Fruit fly (Drosophila melanogaster) whole organism, embryonic: ENCODE measurements around the gene CG14695.

Experiments
- Adf1 ChIP-seq: fragments of 200-800 bp; sonication (Bioruptor generic); IDR thresholded peaks from 2 replicates; pipeline ENCODE4 v1.3.6; 2022; ENCODE audit warnings: missing biosample characterization, missing genetic modification characterization
- Aef1 ChIP-seq: fragments of 200-800 bp; sonication (Bioruptor generic); IDR thresholded peaks from 3 replicates; pipeline ENCODE4 v1.3.6; 2022; ENCODE audit warnings: missing biosample characterization, missing genetic modification characterization
- Atf3 ChIP-seq: fragments of 200-800 bp; sonication (Bioruptor generic); optimal IDR thresholded peaks from 3 replicates; lab custom pipeline; 2016; ENCODE audit warnings: missing biosample characterization, missing genetic modification characterization
- BEAF-32 ChIP-seq: fragments of 200-800 bp; sonication (Bioruptor generic); optimal IDR thresholded peaks from 3 replicates; lab custom pipeline; 2017; ENCODE audit warnings: missing biosample characterization, missing genetic modification characterization, mild to moderate bottlenecking, moderate library complexity, missing genetic modification reagents
- CG10267 ChIP-seq: fragments of 200-800 bp; sonication (Bioruptor generic); optimal IDR thresholded peaks from 2 replicates; lab custom pipeline; 2018; ENCODE audit warnings: missing biosample characterization, mild to moderate bottlenecking, missing genetic modification characterization, moderate library complexity
- CG11723 ChIP-seq: fragments of 200-800 bp; sonication (Bioruptor generic); optimal IDR thresholded peaks from 2 replicates; lab custom pipeline; 2017; ENCODE audit warnings: missing biosample characterization, mild to moderate bottlenecking, missing genetic modification characterization
- CG12104 ChIP-seq: fragments of 200-800 bp; sonication (Bioruptor generic); optimal IDR thresholded peaks from 3 replicates; lab custom pipeline; 2016; ENCODE audit warnings: missing biosample characterization, missing genetic modification characterization
- CG13296 ChIP-seq: fragments of 200-800 bp; sonication (Bioruptor generic); optimal IDR thresholded peaks from 3 replicates; lab custom pipeline; 2018; ENCODE audit warnings: missing biosample characterization, mild to moderate bottlenecking, missing genetic modification characterization
- CG13624 ChIP-seq: fragments of 200-800 bp; sonication (Bioruptor generic); optimal IDR thresholded peaks from 2 replicates; lab custom pipeline; 2016; ENCODE audit warnings: missing biosample characterization, missing genetic modification characterization
- CG15601 ChIP-seq: fragments of 200-800 bp; sonication (Bioruptor generic); optimal IDR thresholded peaks from 3 replicates; lab custom pipeline; 2019; ENCODE audit warnings: missing biosample characterization, mild to moderate bottlenecking, missing genetic modification characterization, moderate library complexity
- CG17802 ChIP-seq: fragments of 200-800 bp; sonication (Bioruptor generic); optimal IDR thresholded peaks from 2 replicates; lab custom pipeline; 2018; ENCODE audit warnings: missing biosample characterization, mild to moderate bottlenecking, missing genetic modification characterization, moderate library complexity
- CG17829 ChIP-seq: fragments of 200-800 bp; optimal IDR thresholded peaks from 2 replicates; lab custom pipeline; 2019; ENCODE audit warnings: missing biosample characterization, mild to moderate bottlenecking, missing genetic modification characterization, moderate library complexity
- CG2678 ChIP-seq: fragments of 200-800 bp; sonication (Bioruptor generic); optimal IDR thresholded peaks from 3 replicates; lab custom pipeline; 2019; ENCODE audit warnings: missing biosample characterization, mild to moderate bottlenecking, missing genetic modification characterization, moderate library complexity
- CG3847 ChIP-seq: fragments of 200-800 bp; sonication (Bioruptor generic); IDR thresholded peaks from 2 replicates; pipeline ENCODE4 v1.3.6; 2022; ENCODE audit warnings: missing biosample characterization, missing genetic modification characterization
- CG42726 ChIP-seq: fragments of 200-800 bp; sonication (Bioruptor generic); IDR thresholded peaks from 2 replicates; pipeline ENCODE4 v1.3.6; 2022; ENCODE audit warnings: missing biosample characterization, missing genetic modification characterization; ENCODE audit not compliant: partially characterized antibody
- CG4404 ChIP-seq: fragments of 200-800 bp; sonication (Bioruptor generic); IDR thresholded peaks from 2 replicates; pipeline ENCODE4 v1.3.6; 2022; ENCODE audit warnings: missing biosample characterization, missing genetic modification characterization
- CG5953 ChIP-seq: fragments of 200-800 bp; sonication (Bioruptor generic); IDR thresholded peaks from 2 replicates; pipeline ENCODE4 v1.3.6; 2022; ENCODE audit warnings: missing biosample characterization, missing genetic modification characterization
- CG6254 ChIP-seq: fragments of 200-800 bp; sonication (Bioruptor generic); optimal IDR thresholded peaks from 3 replicates; lab custom pipeline; 2017; ENCODE audit warnings: mild to moderate bottlenecking, missing biosample characterization, missing genetic modification reagents, missing genetic modification characterization
- CHES-1-like ChIP-seq: fragments of 200-800 bp; sonication (Bioruptor generic); optimal IDR thresholded peaks from 2 replicates; lab custom pipeline; 2016; ENCODE audit warnings: missing biosample characterization, missing genetic modification characterization
- CrebB ChIP-seq: fragments of 200-800 bp; sonication (Bioruptor generic); optimal IDR thresholded peaks from 3 replicates; lab custom pipeline; 2018; ENCODE audit warnings: missing biosample characterization, mild to moderate bottlenecking, missing genetic modification characterization
- Doc2 ChIP-seq: fragments of 200-800 bp; sonication (Bioruptor generic); IDR thresholded peaks from 2 replicates; pipeline ENCODE4 v1.3.6; 2022; ENCODE audit warnings: missing biosample characterization, missing genetic modification characterization
- MTF-1 ChIP-seq: fragments of 200-800 bp; sonication (Bioruptor generic); optimal IDR thresholded peaks from 2 replicates; lab custom pipeline; 2018; ENCODE audit warnings: missing biosample characterization, mild to moderate bottlenecking, missing genetic modification characterization, borderline replicate concordance
- Meics ChIP-seq: fragments of 200-800 bp; sonication (Bioruptor generic); optimal IDR thresholded peaks from 2 replicates; lab custom pipeline; 2017; ENCODE audit warnings: missing biosample characterization, mild to moderate bottlenecking, missing genetic modification characterization
- Neu2 ChIP-seq: fragments of 200-800 bp; sonication (Bioruptor generic); optimal IDR thresholded peaks from 3 replicates; lab custom pipeline; 2016; ENCODE audit warnings: missing biosample characterization, missing genetic modification characterization, borderline replicate concordance
- Pdp1 ChIP-seq, 2 experiments: fragments of 200-800 bp; sonication (Bioruptor generic); optimal IDR thresholded peaks; 3 replicates each; lab custom pipeline; 2016; ENCODE audit warnings: missing biosample characterization in 2 of 2, missing genetic modification characterization in 2 of 2, mild to moderate bottlenecking in 1 of 2, moderate library complexity in 1 of 2
- Poxn ChIP-seq: fragments of 200-800 bp; sonication (Bioruptor generic); IDR thresholded peaks from 2 replicates; pipeline ENCODE4 v1.3.6; 2022; ENCODE audit warnings: missing biosample characterization, missing genetic modification characterization
- Side ChIP-seq: fragments of 200-800 bp; sonication (Bioruptor generic); optimal IDR thresholded peaks from 2 replicates; lab custom pipeline; 2016; ENCODE audit warnings: missing biosample characterization, missing genetic modification characterization
- Six4 ChIP-seq: fragments of 200-800 bp; sonication (Bioruptor generic); optimal IDR thresholded peaks from 2 replicates; lab custom pipeline; 2016; ENCODE audit warnings: missing biosample characterization, missing genetic modification characterization
- Stat92E ChIP-seq, 3 experiments: fragments of >200 bp in 2 of 3; fragments of 200-800 bp in 1 of 3; sonication (Bioruptor generic) in 1 of 3; optimal IDR thresholded peaks; 2 replicates each; lab custom pipeline; 2017 to 2019; ENCODE audit warnings: missing biosample characterization in 3 of 3, missing genetic modification characterization in 3 of 3, mild to moderate bottlenecking in 1 of 3, moderate library complexity in 1 of 3
- bbx ChIP-seq: fragments of 200-800 bp; sonication (Bioruptor generic); IDR thresholded peaks from 2 replicates; pipeline ENCODE4 v1.3.6; 2022; ENCODE audit warnings: missing biosample characterization, missing genetic modification characterization; ENCODE audit not compliant: partially characterized antibody
- en ChIP-seq: fragments of 200-800 bp; sonication (Bioruptor generic); optimal IDR thresholded peaks from 2 replicates; lab custom pipeline; 2016; ENCODE audit warnings: missing biosample characterization, missing genetic modification characterization
- fd102C ChIP-seq: fragments of 200-800 bp; sonication (Bioruptor generic); optimal IDR thresholded peaks from 2 replicates; lab custom pipeline; 2018; ENCODE audit warnings: missing biosample characterization, mild to moderate bottlenecking, missing genetic modification characterization, moderate library complexity
- fd3F ChIP-seq: fragments of 200-800 bp; sonication (Bioruptor generic); optimal IDR thresholded peaks from 2 replicates; lab custom pipeline; 2018; ENCODE audit warnings: missing biosample characterization, mild to moderate bottlenecking, missing genetic modification characterization, moderate library complexity
- fu2 ChIP-seq: fragments of 200-800 bp; sonication (Bioruptor generic); optimal IDR thresholded peaks from 2 replicates; lab custom pipeline; 2016; ENCODE audit warnings: missing biosample characterization, missing genetic modification characterization
- grn ChIP-seq: fragments of 200-800 bp; sonication (Bioruptor generic); optimal IDR thresholded peaks from 3 replicates; lab custom pipeline; 2017; ENCODE audit warnings: missing biosample characterization, missing genetic modification characterization
- gt ChIP-seq: fragments of 200-800 bp; sonication (Bioruptor generic); IDR thresholded peaks from 2 replicates; pipeline ENCODE4 v1.3.6; 2022; ENCODE audit warnings: missing biosample characterization, missing genetic modification characterization
- ken ChIP-seq: fragments of 200-800 bp; sonication (Bioruptor generic); IDR thresholded peaks from 3 replicates; pipeline ENCODE4 v1.3.6; 2022; ENCODE audit warnings: missing biosample characterization, missing genetic modification characterization
- lab ChIP-seq: fragments of 200-800 bp; sonication (Bioruptor generic); optimal IDR thresholded peaks from 3 replicates; lab custom pipeline; 2017; ENCODE audit warnings: missing biosample characterization, missing genetic modification characterization, mild to moderate bottlenecking, moderate library complexity, missing genetic modification reagents
- mam ChIP-seq: fragments of 200-800 bp; sonication (Bioruptor generic); optimal IDR thresholded peaks from 3 replicates; lab custom pipeline; 2016; ENCODE audit warnings: missing biosample characterization, missing genetic modification characterization
- nmo ChIP-seq: fragments of 200-800 bp; sonication (Bioruptor generic); optimal IDR thresholded peaks from 2 replicates; lab custom pipeline; 2018; ENCODE audit warnings: missing biosample characterization, mild to moderate bottlenecking, missing genetic modification characterization, moderate library complexity
- otp ChIP-seq: fragments of 200-800 bp; sonication (Bioruptor generic); IDR thresholded peaks from 3 replicates; pipeline ENCODE4, ENCODE4 v1.3.6; 2022; ENCODE audit warnings: missing biosample characterization, missing genetic modification characterization
- peb ChIP-seq: fragments of 200-800 bp; sonication (Bioruptor generic); IDR thresholded peaks from 2 replicates; pipeline ENCODE4 v1.3.6; 2022; ENCODE audit warnings: missing biosample characterization, missing genetic modification characterization
- pfk ChIP-seq: fragments of 200-800 bp; sonication (Bioruptor generic); optimal IDR thresholded peaks from 2 replicates; lab custom pipeline; 2018; ENCODE audit warnings: missing biosample characterization, mild to moderate bottlenecking, missing genetic modification characterization, moderate library complexity
- pum ChIP-seq: fragments of 200-800 bp; sonication (Bioruptor generic); optimal IDR thresholded peaks from 2 replicates; lab custom pipeline; 2016; ENCODE audit warnings: missing biosample characterization, missing genetic modification characterization
- tll ChIP-seq, 2 experiments: fragments of 200-800 bp in 1 of 2; fragments of >200 bp in 1 of 2; sonication (Bioruptor generic) in 1 of 2; optimal IDR thresholded peaks; 2 replicates each; lab custom pipeline; 2017 to 2019; ENCODE audit warnings: missing biosample characterization in 2 of 2, missing genetic modification characterization in 2 of 2, mild to moderate bottlenecking in 1 of 2, moderate library complexity in 1 of 2
- trh ChIP-seq: fragments of 200-800 bp; sonication (Bioruptor generic); optimal IDR thresholded peaks from 2 replicates; lab custom pipeline; 2016; ENCODE audit warnings: missing biosample characterization, missing genetic modification characterization
- unc-4 ChIP-seq: fragments of 200-800 bp; sonication (Bioruptor generic); IDR thresholded peaks from 2 replicates; pipeline ENCODE4 v1.3.6; 2022; ENCODE audit warnings: missing biosample characterization, missing genetic modification characterization; ENCODE audit not compliant: partially characterized antibody
- vfl ChIP-seq: fragments of 200-800 bp; sonication (Bioruptor generic); optimal IDR thresholded peaks from 2 replicates; lab custom pipeline; 2016; ENCODE audit warnings: missing biosample characterization, missing genetic modification characterization
- wdn ChIP-seq: fragments of 200-800 bp; sonication (Bioruptor generic); IDR thresholded peaks from 2 replicates; pipeline ENCODE4 v1.3.6; 2022; ENCODE audit warnings: missing biosample characterization, missing genetic modification characterization

Gene CG14695

DNA sequence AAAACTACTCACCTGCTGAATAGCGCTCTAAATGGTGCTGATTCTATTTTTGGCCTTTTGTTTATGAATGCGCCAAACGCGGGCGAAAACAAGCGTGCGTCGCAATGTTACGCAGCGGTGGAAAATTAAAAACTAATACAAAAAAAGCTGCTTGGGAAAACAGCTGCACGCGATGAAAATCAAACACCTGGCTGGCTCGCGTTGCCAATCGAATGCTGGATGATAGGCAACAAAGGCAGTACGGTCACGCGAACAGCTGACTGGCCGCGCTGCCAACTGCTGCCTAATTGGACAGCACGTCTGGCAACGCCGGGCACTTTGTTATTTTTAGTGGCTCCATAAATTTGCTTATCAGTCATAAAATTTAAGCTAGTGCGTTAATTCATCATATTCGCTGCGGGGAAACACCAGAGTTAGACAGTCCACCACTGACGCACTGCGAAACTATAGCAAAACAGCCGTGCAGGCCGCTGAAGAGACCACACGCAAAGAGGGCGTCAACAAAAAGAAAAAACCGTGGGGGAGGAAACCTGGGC, 10.6 kb downstream of the CG14695 start, which contains the start of the genes SelR and Tsp86D (continued):
- TF ChIP-seq trh (GFP tag; lab: Kevin White, UChicago), result no peak
- no peak for TF ChIP-seq wdn (GFP tag; lab: Robert Waterston, UW)
- peak; percentile 78 for TF ChIP-seq lab
- TF ChIP-seq CG2678 (tag; lab: Kevin White, UChicago), result peak; percentile 43
- peak; percentile 68 for TF ChIP-seq bbx (GFP tag; lab: Robert Waterston, UW)
- no peak for TF ChIP-seq Neu2 (GFP tag; lab: Kevin White, UChicago)
- TF ChIP-seq CrebB, result peak; percentile 52
- peak; percentile 29 for TF ChIP-seq CG11723 (GFP tag; lab: Kevin White, UChicago)
- peak; percentile 72 for TF ChIP-seq nmo (GFP tag; lab: Kevin White, UChicago)
- no peak for TF ChIP-seq Doc2 (GFP tag; lab: Robert Waterston, UW)
- no peak for TF ChIP-seq fd3F (GFP tag; lab: Kevin White, UChicago)
- TF ChIP-seq pum (GFP tag; lab: Kevin White, UChicago), result no peak
- TF ChIP-seq en (GFP tag; lab: Kevin White, UChicago), result no peak
- TF ChIP-seq CG13624 (GFP tag; lab: Kevin White, UChicago), result peak; percentile 52
- no peak for TF ChIP-seq fu2 (GFP tag; lab: Kevin White, UChicago)
- TF ChIP-seq CG13296 (GFP tag; lab: Kevin White, UChicago), result peak; percentile 73
- TF ChIP-seq unc-4 (GFP tag; lab: Robert Waterston, UW), result peak; percentile 66
- TF ChIP-seq CG6254 (GFP tag; lab: Kevin White, UChicago), result no peak
- TF ChIP-seq Stat92E (GFP tag; optimal IDR thresholded peaks at IDR 0.05; lab: Kevin White, UChicago), result peak in 1 of 3 experiments; percentile 60
- TF ChIP-seq BEAF-32 (GFP tag; lab: Kevin White, UChicago), result peak; percentile 75
- TF ChIP-seq Side (GFP tag; lab: Kevin White, UChicago), result no peak
- TF ChIP-seq mam (GFP tag; lab: Kevin White, UChicago), result no peak
- TF ChIP-seq grn (GFP tag; lab: Kevin White, UChicago), result peak; percentile 43
- TF ChIP-seq Meics (GFP tag; lab: Kevin White, UChicago), result peak; percentile 37
- TF ChIP-seq peb, result no peak
- peak; percentile 44 for TF ChIP-seq pfk (GFP tag; lab: Kevin White, UChicago)
- no peak for TF ChIP-seq Atf3 (GFP tag; lab: Kevin White, UChicago)
- TF ChIP-seq vfl (GFP tag; lab: Kevin White, UChicago), result no peak
- TF ChIP-seq ken, result no peak
- TF ChIP-seq Poxn (GFP tag; lab: Robert Waterston, UW), result no peak
- no peak for TF ChIP-seq gt (GFP tag; lab: Robert Waterston, UW)
- TF ChIP-seq MTF-1 (GFP tag; lab: Kevin White, UChicago), result peak; percentile 55
- no peak for TF ChIP-seq fd102C (GFP tag; lab: Kevin White, UChicago)
- no peak for TF ChIP-seq Aef1 (GFP tag; lab: Robert Waterston, UW)
- no peak for TF ChIP-seq CG5953 (GFP tag; lab: Robert Waterston, UW)
- peak in 1 of 2 experiments; percentile 8 for TF ChIP-seq tll (GFP tag; optimal IDR thresholded peaks at IDR 0.05; lab: Kevin White, UChicago)
- TF ChIP-seq CG17829 (tag; lab: Kevin White, UChicago), result peak; percentile 75
- no peak for TF ChIP-seq CG17802
- peak; percentile 57 for TF ChIP-seq CG10267 (tag; lab: Kevin White, UChicago)
- TF ChIP-seq CHES-1-like (GFP tag; lab: Kevin White, UChicago), result peak; percentile 62
- TF ChIP-seq CG42726 (GFP tag; lab: Robert Waterston, UW), result peak; percentile 72
- TF ChIP-seq CG15601 (tag; lab: Kevin White, UChicago), result peak; percentile 32
- TF ChIP-seq CG3847, result peak; percentile 77
- peak; percentile 26; the same call in 1 of the 2 replicates for TF ChIP-seq Adf1 (GFP tag; lab: Robert Waterston, UW)
- no peak for TF ChIP-seq Six4 (GFP tag; lab: Kevin White, UChicago)
- peak; percentile 48 for TF ChIP-seq CG12104 (GFP tag; lab: Kevin White, UChicago)
- peak; percentile 61; the same call in 1 of the 3 replicates for TF ChIP-seq otp
- TF ChIP-seq CG4404, result no peak
- peak in 1 of 2 experiments; percentile 77 for TF ChIP-seq Pdp1 (GFP tag; optimal IDR thresholded peaks at IDR 0.05; lab: Kevin White, UChicago)
